Worm (Caenorhabditis elegans) whole organism, L4 larva: Measurements from ENCODE around the gene C23G10.7.

ENCODE experiments used
- Y75B8A.6 ChIP-seq: fragments of 200-800 bp; sonication (Bioruptor generic); IDR thresholded peaks from 2 replicates; pipeline ENCODE4 v1.3.6; 2022; ENCODE audit warnings: missing genetic modification reagents, missing genetic modification characterization, missing compliant biosample characterization
- hif-1 ChIP-seq, 2 experiments: sonication (generic microtip); optimal IDR thresholded peaks; 2 replicates each; lab custom pipeline; 2016 to 2017; ENCODE audit warnings: missing compliant biosample characterization in 2 of 2, missing genetic modification characterization in 2 of 2, missing genetic modification reagents in 2 of 2, missing genotype in 2 of 2, mild to moderate bottlenecking in 1 of 2
- jun-1 ChIP-seq: fragments of 150-350 bp; optimal IDR thresholded peaks from 2 replicates; lab custom pipeline; 2014; ENCODE audit warnings: missing biosample characterization, missing genetic modification reagents, missing genetic modification characterization
- lin-15B ChIP-seq: fragments of 150-350 bp; sonication (generic microtip); optimal IDR thresholded peaks from 3 replicates; lab custom pipeline; 2014; ENCODE audit warnings: missing biosample characterization, missing genetic modification characterization
- mdl-1 ChIP-seq, 2 experiments: fragments of 150-350 bp in 1 of 2; sonication (generic microtip) in 1 of 2; optimal IDR thresholded peaks; 2 replicates each; lab custom pipeline; 2014 to 2017; ENCODE audit warnings: missing biosample characterization in 2 of 2, missing genetic modification characterization in 2 of 2
- mes-2 ChIP-seq: sonication (generic microtip); optimal IDR thresholded peaks from 2 replicates; lab custom pipeline; 2016; ENCODE audit warnings: missing genotype, mild to moderate bottlenecking, missing genetic modification characterization, missing compliant biosample characterization; ENCODE audit not compliant: poor library complexity, severe bottlenecking
- nhr-10 ChIP-seq: fragments of 150-350 bp; optimal IDR thresholded peaks from 2 replicates; lab custom pipeline; 2014; ENCODE audit warnings: missing biosample characterization, missing genetic modification characterization
- nhr-28 ChIP-seq: fragments of 150-350 bp; optimal IDR thresholded peaks from 2 replicates; lab custom pipeline; 2014; ENCODE audit warnings: missing biosample characterization, missing genetic modification characterization
- php-3 ChIP-seq: fragments of 200-800 bp; sonication (Bioruptor generic); IDR thresholded peaks from 2 replicates; pipeline ENCODE4 v1.3.6; 2022; ENCODE audit warnings: missing genetic modification reagents, missing genetic modification characterization, missing compliant biosample characterization
- snpc-4 ChIP-seq: fragments of 150-350 bp; optimal IDR thresholded peaks from 2 replicates; lab custom pipeline; 2014; ENCODE audit warnings: missing biosample characterization, missing genetic modification characterization
- unc-39 ChIP-seq: sonication (generic microtip); optimal IDR thresholded peaks from 2 replicates; lab custom pipeline; 2017; ENCODE audit warnings: missing biosample characterization, missing genetic modification characterization
- unc-62 ChIP-seq, 3 experiments: fragments of 150-350 bp in 1 of 3; sonication (generic microtip); optimal IDR thresholded peaks in 2 of 3; peaks in 1 of 3; 1 replicate in 1 of 3; 2 replicates in 2 of 3; lab custom pipeline; 2014 to 2017; ENCODE audit warnings: missing biosample characterization in 3 of 3, missing genetic modification characterization in 3 of 3, missing genetic modification reagents in 3 of 3, missing genotype in 1 of 3
- ztf-11 ChIP-seq: fragments of 150-350 bp; optimal IDR thresholded peaks from 2 replicates; lab custom pipeline; 2014; ENCODE audit warnings: missing biosample characterization, missing genetic modification characterization

- TF ChIP-seq mdl-1 (tag; optimal IDR thresholded peaks at IDR 0.05; lab: Kevin White, UChicago) (no peak), lin-15B (no peak), php-3 (no peak), unc-62 (GFP tag; optimal IDR thresholded peaks at IDR 0.05 in 1 of 2; lab: Kevin White, UChicago) (no peak), unc-62 (tag; optimal IDR thresholded peaks at IDR 0.05; lab: Kevin White, UChicago) (no peak), unc-39 (tag; lab: Kevin White, UChicago) (no peak), nhr-28 (tag; lab: Kevin White, UChicago) (no peak), nhr-10 (tag; lab: Kevin White, UChicago) (no peak), snpc-4 (no peak), jun-1 (tag; lab: Kevin White, UChicago) (no peak), Y75B8A.6 (GFP tag; lab: Robert Waterston, UW) (no peak), hif-1 (tag; optimal IDR thresholded peaks at IDR 0.05; lab: Kevin White, UChicago) (no peak), mes-2 (tag; lab: Kevin White, UChicago) (no peak), ztf-11 (tag; lab: Kevin White, UChicago) (no peak)
Observed at ce11 chrIII:6177631-6178030, 20.6 kb downstream of the C23G10.7 start.
